Worm (Caenorhabditis elegans): ENCODE measurements around the gene F14D7.6.

DNA sequence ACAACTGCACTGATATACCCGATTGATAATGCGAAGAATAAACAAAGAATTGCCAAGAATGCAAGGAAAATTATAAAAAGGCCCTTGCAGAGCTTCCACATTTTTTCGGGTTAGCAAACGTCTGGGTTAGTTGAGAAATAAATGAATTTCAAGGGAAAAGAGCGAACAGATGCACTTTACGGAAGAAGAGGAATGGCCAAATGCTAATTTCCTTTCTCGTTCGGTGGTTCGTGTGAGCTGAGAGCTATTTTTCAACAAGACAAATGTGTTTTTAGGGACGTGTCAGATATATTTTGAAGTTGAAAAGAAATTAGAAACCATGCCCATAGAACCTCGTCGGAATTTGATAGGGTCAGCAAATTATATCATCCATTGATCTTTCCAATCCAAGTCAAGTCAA lies 40.4 kb upstream of the F14D7.6 start, which contains the start of gene F40G12.2:
- TF ChIP-seq him-1 (tag; optimal IDR thresholded peaks at IDR 0.05) (no peak), W03F9.2 (tag; optimal IDR thresholded peaks at IDR 0.05) (no peak), dao-5 (tag; optimal IDR thresholded peaks at IDR 0.05) (no peak)

Data from whole organism, L4/young adult.